Worm (Caenorhabditis elegans): ENCODE measurements around the gene skr-17.

ce11 chrII:7770253-7770652, 13.1 kb upstream of the skr-17 start:
- TF ChIP-seq lin-13 (GFP tag; optimal IDR thresholded peaks at IDR 0.05) (no peak), snpc-4 (tag; optimal IDR thresholded peaks at IDR 0.05) (no peak), lin-39 (tag; optimal IDR thresholded peaks at IDR 0.05) (no peak), nhr-77 (tag; optimal IDR thresholded peaks at IDR 0.05) (no peak), lsy-2 (tag; optimal IDR thresholded peaks at IDR 0.05) (no peak), nhr-237 (tag; optimal IDR thresholded peaks at IDR 0.05) (no peak), ceh-16 (tag; optimal IDR thresholded peaks at IDR 0.05) (no peak), elt-3 (tag; optimal IDR thresholded peaks at IDR 0.05) (no peak), nhr-12 (tag; optimal IDR thresholded peaks at IDR 0.05) (no peak), gmeb-1 (tag; optimal IDR thresholded peaks at IDR 0.05) (no peak), ztf-11 (tag; optimal IDR thresholded peaks at IDR 0.05) (no peak)

All from whole organism, L2 larva.